Worm (Caenorhabditis elegans) whole organism, dauer: ENCODE data around the gene ZK970.8.

Source experiments
- unc-62 ChIP-seq: sonication (generic microtip); optimal IDR thresholded peaks from 2 replicates; lab custom pipeline; 2017; ENCODE audit warnings: missing biosample characterization, missing genetic modification reagents, missing genetic modification characterization

Gene ZK970.8

DNA sequence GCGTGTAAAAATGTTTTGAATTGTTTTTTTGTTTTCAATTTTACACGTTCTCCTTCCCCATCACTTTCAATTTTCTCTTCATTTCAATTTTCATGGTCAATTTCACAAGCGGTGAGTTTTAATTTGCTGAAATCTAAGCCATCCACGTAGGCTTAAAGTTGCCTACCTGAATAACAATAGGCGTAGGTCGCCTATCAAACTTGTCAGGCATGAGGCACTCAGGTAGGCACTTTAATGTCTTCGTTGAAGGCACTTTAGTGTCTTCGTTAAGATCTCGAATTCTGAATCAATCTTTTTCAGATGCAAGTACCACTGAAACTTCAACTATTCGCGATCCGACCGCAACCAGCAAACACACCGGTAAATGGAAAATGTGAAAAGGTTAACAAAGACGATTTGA is at the start of gene ZK970.8:
Gene ZK970.8, plus strand, starts transcription at position 301 of the 400 bp plus-strand sequence.
- no peak for TF ChIP-seq unc-62 (GFP tag; lab: Kevin White, UChicago)

DNA sequence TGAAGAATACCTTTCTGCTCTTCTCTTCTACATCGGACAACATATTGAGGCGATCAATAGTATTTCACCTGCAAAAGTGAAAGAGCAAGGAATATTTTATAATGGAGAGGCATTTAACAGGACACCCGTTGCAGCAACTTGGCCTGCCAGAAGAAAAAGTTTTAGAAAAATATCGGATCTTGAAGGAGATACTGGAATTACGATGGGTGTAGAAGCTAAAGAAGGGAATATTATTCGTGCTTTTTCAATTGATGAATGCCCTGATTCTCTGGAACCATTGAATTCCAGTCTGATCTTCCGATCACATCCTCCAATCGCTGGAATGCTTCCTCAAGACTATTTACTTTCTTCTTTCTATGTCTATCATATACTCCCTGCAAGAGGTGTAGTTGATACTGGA is 48.2 kb upstream of the ZK970.8 start:
- TF ChIP-seq unc-62 (GFP tag; lab: Kevin White, UChicago): no peak

DNA sequence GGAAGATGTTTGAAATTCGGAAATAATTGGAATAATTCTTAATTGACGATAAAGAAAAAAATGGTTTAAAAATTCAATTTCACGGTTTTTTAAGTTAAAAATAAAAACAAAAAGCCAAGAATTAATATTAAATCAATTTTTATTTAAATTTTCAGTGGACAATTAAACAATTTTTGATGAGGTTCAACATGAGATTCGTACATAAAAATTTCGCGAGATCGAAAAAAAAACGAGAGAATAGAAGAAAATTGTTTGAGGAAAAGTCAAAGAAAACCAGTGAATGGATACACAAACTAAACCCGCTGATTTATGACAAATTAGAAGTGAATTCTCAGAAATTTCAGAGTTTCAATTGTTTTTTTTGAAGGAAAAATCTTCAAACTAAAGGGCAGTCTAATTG is 39.4 kb upstream of the ZK970.8 start, which contains the start of gene F54B3.2:
Gene F54B3.2, minus strand, starts transcription at position 101 of the 400 bp plus-strand sequence.
- no peak for TF ChIP-seq unc-62 (GFP tag; lab: Kevin White, UChicago)

DNA sequence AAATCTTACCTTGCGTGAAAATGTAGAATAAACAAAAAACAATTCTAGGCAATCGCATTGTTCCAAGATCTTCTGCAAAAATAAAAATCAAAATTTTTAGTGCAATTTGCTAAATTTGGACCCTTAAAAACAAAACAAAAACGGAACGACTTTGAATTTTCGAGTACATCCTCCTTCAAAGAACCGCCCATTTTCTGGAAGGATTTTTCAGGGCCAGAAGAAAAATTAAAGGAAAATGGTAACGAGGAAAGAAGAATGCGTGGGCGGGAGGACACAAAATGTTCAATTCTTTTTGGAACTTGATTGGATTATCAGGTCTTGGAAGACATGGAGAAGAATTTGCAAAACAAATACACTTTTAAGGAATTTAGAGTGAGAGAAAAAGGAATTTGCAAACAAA is 38.3 kb upstream of the ZK970.8 start, which contains the start of gene F54B3.4:
Gene F54B3.4, minus strand, starts transcription at position 101 of the 400 bp plus-strand sequence.
- TF ChIP-seq unc-62 (GFP tag; lab: Kevin White, UChicago): no peak

DNA sequence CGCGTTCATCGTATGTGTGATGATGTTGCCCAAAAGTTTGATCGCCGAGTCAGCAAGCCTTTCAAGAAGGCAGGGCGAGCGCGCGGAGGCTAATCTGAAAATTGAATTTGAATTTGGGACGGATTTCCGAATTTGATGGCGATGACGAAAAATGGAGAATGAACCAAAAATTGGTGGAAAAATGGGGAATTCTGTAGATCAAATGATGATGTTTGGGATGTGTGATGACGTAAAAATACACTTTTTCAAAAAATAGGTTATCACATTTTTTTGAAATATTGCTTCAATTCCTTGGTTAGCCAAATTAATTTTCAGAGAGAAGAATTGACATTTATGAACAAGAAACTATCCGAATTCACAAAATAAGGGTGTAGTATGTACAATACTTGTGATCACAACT is 29.9 kb upstream of the ZK970.8 start, which contains the start of gene ZK971.1:
Gene ZK971.1, minus strand, starts transcription at position 101 of the 400 bp plus-strand sequence.
- TF ChIP-seq unc-62 (GFP tag; lab: Kevin White, UChicago): no peak

DNA sequence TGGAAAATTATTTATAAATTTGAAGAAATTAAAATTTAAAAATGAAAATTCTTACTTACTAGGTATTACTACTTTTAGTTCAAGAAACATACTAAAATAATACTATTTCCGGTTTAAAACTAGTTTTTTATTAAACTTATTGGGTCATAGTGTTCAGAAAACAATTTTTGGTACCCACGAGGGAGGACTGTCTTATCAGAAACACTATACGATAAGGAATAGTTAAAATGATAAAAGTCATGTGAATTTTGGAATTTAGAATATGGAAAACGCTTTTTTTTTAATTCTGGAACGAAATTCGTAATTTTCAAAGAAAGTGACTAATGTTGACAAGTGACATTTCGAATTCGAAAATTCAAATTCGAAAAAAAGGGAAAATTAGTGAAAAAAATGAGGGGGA is 27.8 kb upstream of the ZK970.8 start:
- TF ChIP-seq unc-62 (GFP tag; lab: Kevin White, UChicago): no peak

DNA sequence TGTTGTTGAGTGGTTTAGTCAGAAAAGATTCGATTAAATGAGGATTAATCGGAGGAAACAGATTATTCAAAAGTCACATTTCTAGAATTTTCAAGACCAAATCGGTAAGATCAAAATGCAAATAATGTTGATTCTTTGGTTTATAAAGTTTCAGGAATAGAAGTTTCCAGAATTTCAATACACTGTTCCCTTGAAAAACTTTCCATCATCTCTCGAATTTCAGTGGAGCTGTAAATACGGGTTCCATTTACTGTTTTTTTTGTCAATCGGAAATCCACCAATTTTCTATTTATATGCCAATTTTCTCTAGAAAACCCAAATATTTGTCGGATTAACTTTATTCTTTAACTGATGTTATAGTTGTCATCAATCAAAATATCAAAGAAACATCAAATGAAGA is 26.3 kb upstream of the ZK970.8 start:
- no peak for TF ChIP-seq unc-62 (GFP tag; lab: Kevin White, UChicago)

DNA sequence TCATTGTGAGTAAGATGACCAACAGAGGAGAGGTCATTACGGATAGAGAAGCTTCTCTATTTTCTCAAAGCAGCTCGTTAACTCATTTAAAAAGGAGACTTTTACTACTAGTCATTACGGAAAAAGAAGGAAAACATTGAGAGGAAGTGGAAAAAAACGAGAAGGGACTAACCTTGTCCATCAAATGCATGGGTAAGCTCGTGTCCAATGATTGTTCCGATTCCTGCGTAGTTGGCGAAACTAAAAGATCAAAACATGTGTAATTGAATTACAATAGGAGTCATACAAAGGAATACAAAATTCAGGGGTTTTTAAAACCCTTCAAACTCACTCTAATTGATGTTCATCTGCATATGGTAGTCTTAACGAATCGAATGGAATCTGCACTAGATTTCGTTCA is 24.4 kb upstream of the ZK970.8 start:
- no peak for TF ChIP-seq unc-62 (GFP tag; lab: Kevin White, UChicago)

DNA sequence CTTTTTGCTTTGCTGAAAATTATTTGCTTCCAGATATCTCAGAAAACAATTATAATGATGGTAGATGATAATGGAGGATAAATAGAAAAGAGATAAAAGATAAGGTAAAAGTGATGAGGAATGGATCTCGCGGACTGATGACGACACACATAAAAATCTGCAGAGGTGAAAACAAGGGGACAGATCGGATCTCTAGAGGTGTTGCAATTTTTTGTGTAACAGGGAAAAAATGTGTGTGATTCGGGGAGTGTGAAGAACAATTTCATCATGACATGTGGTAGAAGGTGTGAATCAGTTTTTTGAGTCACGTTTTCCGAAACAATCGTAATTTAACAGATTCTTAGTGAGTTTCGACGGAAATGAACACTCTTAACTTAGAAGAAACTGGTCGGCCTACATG is 20.5 kb upstream of the ZK970.8 start:
- no peak for TF ChIP-seq unc-62 (GFP tag; lab: Kevin White, UChicago)

DNA sequence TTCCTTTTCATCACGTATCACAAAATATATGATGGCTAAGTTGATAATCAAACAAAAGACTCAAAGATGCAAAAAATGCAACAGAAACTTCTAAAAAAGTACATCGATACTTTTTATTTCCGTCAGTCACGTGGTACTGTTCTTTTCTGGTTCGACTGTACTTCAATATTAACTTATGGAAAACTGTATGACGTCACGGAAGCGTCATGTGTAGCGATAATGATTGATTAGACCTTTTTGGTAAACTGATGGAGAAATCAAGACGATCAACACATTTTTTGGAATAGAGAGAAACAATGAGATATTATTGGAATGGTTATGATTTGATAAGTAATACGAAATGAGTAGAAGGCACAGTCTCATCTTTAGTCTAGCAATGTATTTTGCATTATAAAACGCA is 15.2 kb upstream of the ZK970.8 start:
- TF ChIP-seq unc-62 (GFP tag; lab: Kevin White, UChicago): no peak

DNA sequence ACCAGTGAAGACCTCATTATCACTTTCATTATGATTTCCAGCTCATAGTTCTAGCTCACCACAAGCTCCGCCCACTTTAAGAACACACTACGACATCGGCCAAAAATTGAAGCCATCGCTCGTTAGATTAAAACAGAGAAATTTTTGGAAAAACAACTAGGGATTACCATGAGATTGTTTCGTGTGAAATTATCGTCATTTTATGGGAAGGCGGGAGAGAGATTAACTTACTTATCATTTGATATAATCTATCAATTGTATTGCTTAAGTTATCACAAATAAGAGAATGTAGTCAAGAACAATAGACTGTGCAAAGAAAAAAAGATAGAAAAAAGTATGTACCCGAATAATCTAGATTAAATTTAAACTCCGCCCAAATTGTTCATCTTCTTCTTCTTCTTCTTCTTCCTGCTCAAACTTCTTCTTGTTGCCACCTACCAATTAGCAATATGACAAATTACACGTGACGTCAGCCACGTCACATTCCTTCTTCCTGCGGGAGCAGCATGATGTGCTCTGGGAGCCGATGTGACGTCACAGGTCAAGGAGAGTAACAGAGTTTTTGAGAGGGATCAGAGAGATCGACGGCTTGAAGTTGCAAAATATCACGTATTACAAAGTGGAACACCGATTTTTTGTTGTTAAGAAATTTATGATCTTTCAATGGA is 9.2 kb upstream of the ZK970.8 start, which contains the start of gene nep-26:
Gene nep-26, minus strand, starts transcription at position 51 of the 668 bp plus-strand sequence.
- no peak for TF ChIP-seq unc-62 (GFP tag; lab: Kevin White, UChicago)

DNA sequence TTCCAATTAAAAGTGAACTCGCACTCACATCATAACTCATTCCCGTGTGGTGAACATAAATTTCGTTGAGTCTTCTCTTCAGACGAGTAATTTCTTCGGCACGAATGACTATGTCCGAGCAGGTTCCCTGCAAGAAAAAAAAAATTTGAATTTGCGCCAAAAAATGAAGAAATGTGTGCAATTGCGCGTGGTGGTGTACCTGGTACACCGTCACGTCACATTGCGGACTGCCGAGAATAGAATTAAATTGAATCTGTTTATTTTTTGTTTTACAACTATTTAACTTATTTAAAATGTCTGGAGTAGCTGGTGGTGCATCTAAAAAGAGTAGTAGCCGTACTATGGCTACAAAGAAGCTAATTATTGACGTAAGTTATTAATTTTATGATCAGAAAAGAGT is 8.5 kb upstream of the ZK970.8 start, which contains the start of gene mdt-22:
Gene mdt-22, plus strand, starts transcription at position 263 of the 400 bp plus-strand sequence.
- no peak for TF ChIP-seq unc-62 (GFP tag; lab: Kevin White, UChicago)

DNA sequence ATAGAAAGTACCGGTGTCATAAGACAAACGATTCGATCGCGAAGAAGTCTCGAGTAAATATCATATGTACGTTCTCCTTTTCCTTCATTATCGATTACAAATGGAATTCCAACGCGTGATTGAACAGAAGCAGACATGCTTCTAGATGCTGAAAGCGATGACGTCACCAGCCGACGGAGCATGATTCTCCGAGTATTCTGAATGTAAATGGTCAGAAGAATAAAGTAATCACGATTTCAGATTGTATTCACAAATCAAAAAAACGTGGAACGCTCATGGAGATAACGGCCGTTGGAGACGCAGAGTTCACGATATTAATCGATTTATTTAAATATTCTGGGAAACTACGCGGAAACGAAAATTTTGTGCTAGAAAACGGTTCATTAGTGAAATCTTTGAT is 6.8 kb upstream of the ZK970.8 start, which contains the start of gene clpp-1:
Gene clpp-1, minus strand, starts transcription at position 197 of the 400 bp plus-strand sequence.
- no peak for TF ChIP-seq unc-62 (GFP tag; lab: Kevin White, UChicago)

DNA sequence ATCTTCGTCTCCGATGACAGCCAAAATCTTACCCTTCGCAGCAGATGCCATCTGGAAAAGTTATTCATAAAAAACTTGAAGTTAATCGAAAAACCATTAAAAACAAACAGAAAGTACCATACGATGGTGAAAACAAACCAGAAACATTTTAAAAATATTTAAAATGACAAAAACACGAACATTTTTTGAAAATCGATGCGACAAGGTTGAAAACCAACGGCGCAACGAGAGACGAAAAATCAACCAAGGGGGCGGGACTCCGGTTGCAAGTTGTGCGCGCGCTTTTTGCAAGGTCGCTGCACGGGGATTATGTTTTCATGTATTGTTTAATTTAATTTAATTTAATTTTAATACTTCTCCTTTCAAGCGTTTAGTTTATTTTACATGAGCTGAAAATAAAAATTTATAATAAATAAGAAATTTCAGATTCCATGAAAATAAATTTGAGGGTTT is 5.7 kb upstream of the ZK970.8 start, which contains the start of gene vha-9:
Gene vha-9, minus strand, starts transcription at position 51 of the 453 bp plus-strand sequence.
- no peak for TF ChIP-seq unc-62 (GFP tag; lab: Kevin White, UChicago)

DNA sequence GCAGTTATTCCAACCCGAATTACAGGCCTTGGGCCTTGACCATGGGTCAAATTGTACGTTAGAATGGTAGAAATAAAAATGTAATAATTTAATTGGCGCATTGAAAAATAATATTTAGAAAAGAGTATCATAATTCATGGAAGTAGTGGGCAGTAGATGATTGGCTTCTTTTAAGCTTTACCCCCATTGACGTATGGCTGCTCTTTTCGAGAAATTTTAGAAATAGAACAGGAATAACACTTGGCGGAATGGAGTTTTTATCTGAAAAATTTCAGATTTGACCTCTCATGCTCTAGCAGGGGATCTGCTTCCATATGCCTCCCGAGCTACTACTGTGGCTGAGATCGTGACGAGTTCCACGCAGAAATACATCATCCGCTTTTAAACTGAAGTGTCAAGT is 711 bp upstream of the ZK970.8 start, which contains the start of gene gcy-4:
Gene gcy-4, minus strand, starts transcription at position 101 of the 400 bp plus-strand sequence.
- TF ChIP-seq unc-62 (GFP tag; lab: Kevin White, UChicago): no peak

DNA sequence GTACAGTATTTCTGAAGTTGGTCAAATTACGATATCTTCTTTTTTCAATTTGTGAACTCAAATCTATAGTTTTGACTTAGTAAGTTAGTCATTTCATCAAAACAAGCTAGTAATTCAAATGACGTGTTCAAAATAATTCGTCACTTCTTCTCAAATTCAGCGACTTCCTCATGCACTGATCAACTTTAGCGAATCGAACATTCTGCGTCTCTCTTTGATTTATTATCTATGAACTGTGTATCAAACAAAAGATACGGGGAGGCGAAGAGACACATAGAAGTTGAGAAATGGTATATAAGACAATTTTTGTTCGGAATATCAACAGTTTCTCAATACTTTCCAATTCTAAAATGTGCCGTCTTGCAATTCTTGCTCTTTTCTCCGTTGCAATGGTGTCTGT is 2.5 kb downstream of the ZK970.8 start, which contains the start of gene srlf-34:
Gene srlf-34, plus strand, starts transcription at position 321 of the 400 bp plus-strand sequence.
- TF ChIP-seq unc-62 (GFP tag; lab: Kevin White, UChicago): no peak
